Fruit fly (Drosophila melanogaster) whole organism, embryonic: Measurements from ENCODE around the gene CG12974.

ENCODE experiments used
- Ada2b ChIP-seq: fragments of 200-800 bp; sonication (Bioruptor generic); IDR thresholded peaks from 2 replicates; pipeline ENCODE4 v1.3.6; 2022; ENCODE audit warnings: missing biosample characterization, missing genetic modification characterization
- Adf1 ChIP-seq: fragments of 200-800 bp; sonication (Bioruptor generic); IDR thresholded peaks from 2 replicates; pipeline ENCODE4 v1.3.6; 2022; ENCODE audit warnings: missing biosample characterization, missing genetic modification characterization
- CG10431 ChIP-seq: fragments of 200-800 bp; sonication (Bioruptor generic); optimal IDR thresholded peaks from 3 replicates; lab custom pipeline; 2018; ENCODE audit warnings: missing biosample characterization, mild to moderate bottlenecking, missing genetic modification characterization
- CG10543 ChIP-seq: fragments of 200-800 bp; sonication (Bioruptor generic); optimal IDR thresholded peaks from 3 replicates; lab custom pipeline; 2017; ENCODE audit warnings: missing biosample characterization, mild to moderate bottlenecking, missing genetic modification characterization, moderate library complexity
- CG11085 ChIP-seq: fragments of 200-800 bp; sonication (Bioruptor generic); IDR thresholded peaks from 2 replicates; pipeline ENCODE4 v1.3.6; 2022; ENCODE audit warnings: missing biosample characterization, missing genetic modification characterization
- CG12219 ChIP-seq: fragments of 200-800 bp; sonication (Bioruptor generic); optimal IDR thresholded peaks from 3 replicates; lab custom pipeline; 2018; ENCODE audit warnings: missing biosample characterization, mild to moderate bottlenecking, missing genetic modification characterization
- CG12391 ChIP-seq: fragments of 200-800 bp; sonication (Bioruptor generic); optimal IDR thresholded peaks from 3 replicates; lab custom pipeline; 2018; ENCODE audit warnings: missing biosample characterization, mild to moderate bottlenecking, missing genetic modification characterization, moderate library complexity
- CG16815 ChIP-seq: fragments of 200-800 bp; sonication (Bioruptor generic); optimal IDR thresholded peaks from 3 replicates; lab custom pipeline; 2017; ENCODE audit warnings: missing biosample characterization, mild to moderate bottlenecking, missing genetic modification characterization
- CG17802 ChIP-seq: fragments of 200-800 bp; sonication (Bioruptor generic); optimal IDR thresholded peaks from 2 replicates; lab custom pipeline; 2018; ENCODE audit warnings: missing biosample characterization, mild to moderate bottlenecking, missing genetic modification characterization, moderate library complexity
- CG1792 ChIP-seq: fragments of 200-800 bp; sonication (Bioruptor generic); optimal IDR thresholded peaks from 2 replicates; lab custom pipeline; 2016; ENCODE audit warnings: missing biosample characterization, missing genetic modification characterization
- CG18011 ChIP-seq: fragments of 200-800 bp; sonication (Bioruptor generic); optimal IDR thresholded peaks from 2 replicates; lab custom pipeline; 2017; ENCODE audit warnings: missing biosample characterization, missing genetic modification characterization, mild to moderate bottlenecking, moderate library complexity, missing genotype
- CG2678 ChIP-seq: fragments of 200-800 bp; sonication (Bioruptor generic); optimal IDR thresholded peaks from 3 replicates; lab custom pipeline; 2019; ENCODE audit warnings: missing biosample characterization, mild to moderate bottlenecking, missing genetic modification characterization, moderate library complexity
- CG4404 ChIP-seq: fragments of 200-800 bp; sonication (Bioruptor generic); IDR thresholded peaks from 2 replicates; pipeline ENCODE4 v1.3.6; 2022; ENCODE audit warnings: missing biosample characterization, missing genetic modification characterization
- CG4707 ChIP-seq: fragments of 200-800 bp; sonication (Bioruptor generic); optimal IDR thresholded peaks from 2 replicates; lab custom pipeline; 2018; ENCODE audit warnings: missing biosample characterization, mild to moderate bottlenecking, missing genetic modification characterization, moderate library complexity
- CG4730 ChIP-seq: fragments of 200-800 bp; sonication (Bioruptor generic); IDR thresholded peaks from 2 replicates; pipeline ENCODE4 v1.3.6; 2022; ENCODE audit warnings: missing biosample characterization, missing genetic modification characterization
- CG6854 ChIP-seq: fragments of 200-800 bp; sonication (Bioruptor generic); optimal IDR thresholded peaks from 3 replicates; lab custom pipeline; 2017; ENCODE audit warnings: missing biosample characterization, mild to moderate bottlenecking, missing genetic modification characterization
- CG7357 ChIP-seq: fragments of 200-800 bp; sonication (Bioruptor generic); IDR thresholded peaks from 3 replicates; pipeline ENCODE4 v1.3.6; 2022; ENCODE audit warnings: missing biosample characterization, missing genetic modification characterization
- CG8089 ChIP-seq: fragments of 200-800 bp; sonication (Bioruptor generic); optimal IDR thresholded peaks from 3 replicates; lab custom pipeline; 2016; ENCODE audit warnings: missing biosample characterization, missing genetic modification characterization
- CG9215 ChIP-seq: fragments of 200-800 bp; sonication (Bioruptor generic); IDR thresholded peaks from 2 replicates; pipeline ENCODE4 v1.3.6; 2022; ENCODE audit warnings: missing biosample characterization, missing genetic modification characterization
- CG9609 ChIP-seq: fragments of 200-800 bp; sonication (Bioruptor generic); optimal IDR thresholded peaks from 3 replicates; lab custom pipeline; 2016; ENCODE audit warnings: missing biosample characterization, missing genetic modification characterization
- CG9797 ChIP-seq: fragments of 200-800 bp; sonication (Bioruptor generic); optimal IDR thresholded peaks from 3 replicates; lab custom pipeline; 2018; ENCODE audit warnings: missing biosample characterization, mild to moderate bottlenecking, missing genetic modification characterization
- CG9817 ChIP-seq: fragments of 200-800 bp; sonication (Bioruptor generic); optimal IDR thresholded peaks from 2 replicates; lab custom pipeline; 2018; ENCODE audit warnings: missing biosample characterization, mild to moderate bottlenecking, missing genetic modification characterization, moderate library complexity
- Dp ChIP-seq: fragments of 200-800 bp; sonication (Bioruptor generic); optimal IDR thresholded peaks from 2 replicates; lab custom pipeline; 2018; ENCODE audit warnings: missing biosample characterization, mild to moderate bottlenecking, missing genetic modification characterization, moderate library complexity
- Drgx ChIP-seq: fragments of 200-800 bp; sonication (Bioruptor generic); IDR thresholded peaks from 2 replicates; pipeline ENCODE4 v1.3.6; 2022; ENCODE audit warnings: missing biosample characterization, missing genetic modification characterization
- Gug ChIP-seq: fragments of 200-800 bp; sonication (Bioruptor generic); IDR thresholded peaks from 4 replicates; pipeline ENCODE4 v1.3.6; 2022; ENCODE audit warnings: missing biosample characterization, missing genetic modification characterization
- H15 ChIP-seq: fragments of 200-800 bp; sonication (Bioruptor generic); IDR thresholded peaks from 3 replicates; pipeline ENCODE4 v1.3.6; 2022; ENCODE audit warnings: missing biosample characterization, missing genetic modification characterization
- HLH3B ChIP-seq: fragments of 200-800 bp; sonication (Bioruptor generic); IDR thresholded peaks from 2 replicates; pipeline ENCODE4 v1.3.6; 2022; ENCODE audit warnings: missing biosample characterization, missing genetic modification characterization
- Hey ChIP-seq: fragments of 200-800 bp; sonication (Bioruptor generic); optimal IDR thresholded peaks from 3 replicates; lab custom pipeline; 2018; ENCODE audit warnings: missing biosample characterization, mild to moderate bottlenecking, missing genetic modification characterization
- NC2β ChIP-seq: fragments of 200-800 bp; sonication (Bioruptor generic); optimal IDR thresholded peaks from 2 replicates; lab custom pipeline; 2016; ENCODE audit warnings: missing biosample characterization, missing genetic modification characterization
- Pdp1 ChIP-seq, 2 experiments: fragments of 200-800 bp; sonication (Bioruptor generic); optimal IDR thresholded peaks; 3 replicates each; lab custom pipeline; 2016; ENCODE audit warnings: missing biosample characterization in 2 of 2, missing genetic modification characterization in 2 of 2, mild to moderate bottlenecking in 1 of 2, moderate library complexity in 1 of 2
- Xbp1 ChIP-seq: fragments of 200-800 bp; sonication (Bioruptor generic); optimal IDR thresholded peaks from 3 replicates; lab custom pipeline; 2016; ENCODE audit warnings: missing biosample characterization, mild to moderate bottlenecking, missing genetic modification characterization
- bbx ChIP-seq: fragments of 200-800 bp; sonication (Bioruptor generic); IDR thresholded peaks from 2 replicates; pipeline ENCODE4 v1.3.6; 2022; ENCODE audit warnings: missing biosample characterization, missing genetic modification characterization; ENCODE audit not compliant: partially characterized antibody
- crc ChIP-seq: fragments of 200-800 bp; sonication (Bioruptor generic); optimal IDR thresholded peaks from 2 replicates; lab custom pipeline; 2016; ENCODE audit warnings: missing biosample characterization, missing genetic modification characterization
- dati ChIP-seq: fragments of 200-800 bp; sonication (Bioruptor generic); IDR thresholded peaks from 2 replicates; pipeline ENCODE4 v1.3.6; 2022; ENCODE audit warnings: missing biosample characterization, missing genetic modification characterization
- disco-r ChIP-seq: fragments of 200-800 bp; sonication (Bioruptor generic); optimal IDR thresholded peaks from 2 replicates; lab custom pipeline; 2016; ENCODE audit warnings: missing biosample characterization, missing genetic modification characterization
- en ChIP-seq: fragments of 200-800 bp; sonication (Bioruptor generic); optimal IDR thresholded peaks from 2 replicates; lab custom pipeline; 2016; ENCODE audit warnings: missing biosample characterization, missing genetic modification characterization
- esg ChIP-seq: fragments of 200-800 bp; sonication (Bioruptor generic); conservative IDR thresholded peaks from 2 replicates; pipeline ENCODE4 v1.3.6; 2022; ENCODE audit warnings: missing biosample characterization, missing genetic modification characterization
- fru ChIP-seq: fragments of >200 bp; optimal IDR thresholded peaks from 2 replicates; lab custom pipeline; 2017
- ham ChIP-seq: fragments of 200-800 bp; sonication (Bioruptor generic); IDR thresholded peaks from 2 replicates; pipeline ENCODE4 v1.3.6; 2022; ENCODE audit warnings: missing biosample characterization, missing genetic modification characterization
- inv ChIP-seq: fragments of 200-800 bp; sonication (Bioruptor generic); IDR thresholded peaks from 2 replicates; pipeline ENCODE4 v1.3.6; 2022; ENCODE audit warnings: missing biosample characterization, missing genetic modification characterization; ENCODE audit not compliant: partially characterized antibody
- knrl ChIP-seq: fragments of 200-800 bp; sonication (Bioruptor generic); IDR thresholded peaks from 3 replicates; pipeline ENCODE4 v1.3.6; 2022; ENCODE audit warnings: missing biosample characterization, missing genetic modification characterization; ENCODE audit not compliant: partially characterized antibody
- nmo ChIP-seq: fragments of 200-800 bp; sonication (Bioruptor generic); optimal IDR thresholded peaks from 2 replicates; lab custom pipeline; 2018; ENCODE audit warnings: missing biosample characterization, mild to moderate bottlenecking, missing genetic modification characterization, moderate library complexity
- sens-2 ChIP-seq: fragments of 200-800 bp; sonication (Bioruptor generic); IDR thresholded peaks from 2 replicates; pipeline ENCODE4 v1.3.6; 2022; ENCODE audit warnings: missing biosample characterization, missing genetic modification characterization
- shn ChIP-seq: fragments of 200-800 bp; sonication (Bioruptor generic); optimal IDR thresholded peaks from 3 replicates; lab custom pipeline; 2016; ENCODE audit warnings: missing biosample characterization, missing genetic modification characterization
- toy ChIP-seq: fragments of 200-800 bp; sonication (Bioruptor generic); IDR thresholded peaks from 2 replicates; pipeline ENCODE4 v1.3.6; 2022; ENCODE audit warnings: missing biosample characterization, missing genetic modification characterization
- zen ChIP-seq: fragments of 200-800 bp; sonication (Bioruptor generic); optimal IDR thresholded peaks from 3 replicates; lab custom pipeline; 2018; ENCODE audit warnings: missing biosample characterization, mild to moderate bottlenecking, missing genetic modification characterization, moderate library complexity
- zf30C ChIP-seq: fragments of 200-800 bp; sonication (Bioruptor generic); optimal IDR thresholded peaks from 3 replicates; lab custom pipeline; 2018; ENCODE audit warnings: missing biosample characterization, mild to moderate bottlenecking, missing genetic modification characterization

CG12974 gene

DNA sequence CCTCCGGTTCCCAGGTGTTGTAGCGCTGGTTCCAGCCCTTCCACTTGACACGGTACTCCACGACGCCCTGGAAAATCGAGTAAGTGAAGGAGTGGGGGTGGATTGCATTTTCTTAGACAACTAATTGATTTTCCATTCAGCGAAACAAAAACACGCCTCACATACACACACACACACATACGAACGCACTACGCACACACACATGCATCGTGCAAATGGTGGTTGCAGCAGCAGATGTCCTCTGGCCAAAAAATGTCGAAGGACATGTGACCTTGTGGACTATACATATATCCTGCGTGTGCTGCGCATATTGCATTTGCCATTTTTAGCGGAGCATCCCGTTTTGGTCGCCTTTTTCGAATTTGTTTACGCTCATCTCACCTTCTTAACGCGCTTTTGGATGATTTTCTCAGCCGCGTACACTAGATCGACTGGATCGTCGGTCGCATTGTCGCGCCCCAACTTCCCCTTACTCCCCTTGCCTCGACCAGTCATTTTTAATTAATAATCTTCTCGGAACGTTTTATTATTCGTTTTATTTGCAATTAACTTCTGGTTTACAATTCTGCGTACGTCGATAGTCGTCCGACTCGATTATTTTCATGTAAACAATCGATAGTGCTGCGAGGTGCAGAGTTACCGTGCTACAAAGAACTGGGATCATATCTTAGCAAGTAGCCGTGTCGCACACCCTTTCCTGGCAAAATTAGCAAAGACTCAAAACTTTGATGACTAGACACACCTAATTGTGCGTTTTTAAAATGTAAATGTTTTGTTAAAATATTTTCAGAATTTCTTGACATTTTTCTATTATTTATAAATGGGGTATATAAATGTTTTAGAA is 31.9 kb upstream of the CG12974 start, which contains the start of gene Pc (continued):
- TF ChIP-seq inv (GFP tag; lab: Robert Waterston, UW) (peak; percentile 83), Pdp1 (GFP tag; optimal IDR thresholded peaks at IDR 0.05; lab: Kevin White, UChicago) (no peak), H15 (GFP tag; lab: Robert Waterston, UW) (no peak), NC2β (peak; percentile 38)
- TF ChIP-seq, all 482 proteins: peak for 151

DNA sequence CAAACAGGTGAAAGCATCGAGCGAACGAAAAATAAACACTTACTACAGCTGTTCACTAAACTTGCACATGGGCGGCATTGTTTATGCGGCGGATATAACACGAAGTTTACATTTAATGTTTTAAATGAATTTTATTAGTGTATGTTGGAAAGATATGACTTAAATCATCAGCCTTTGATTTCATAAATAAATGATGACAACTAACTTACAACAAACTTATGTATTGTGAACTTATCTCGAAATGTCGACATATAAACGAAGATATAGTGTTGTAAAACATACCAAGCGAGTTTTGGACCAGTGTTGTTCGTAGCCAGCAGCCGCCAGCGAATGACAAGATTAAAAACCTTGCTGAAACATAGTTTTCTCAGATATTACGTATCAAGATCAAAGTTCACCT is 18.6 kb upstream of the CG12974 start, which contains the start of the genes CG11309 and CG7632:
Gene CG11309 (minus strand): TSS at position 259 of the 400 bp plus-strand sequence.
Gene CG7632 (plus strand): TSS at position 298 of the 400 bp plus-strand sequence.
- TF ChIP-seq toy (GFP tag; lab: Robert Waterston, UW) (peak; percentile 97), fru (lab: Kevin White, UChicago) (no peak), dati (GFP tag; lab: Robert Waterston, UW) (peak; percentile 95), CG18011 (GFP tag; lab: Kevin White, UChicago) (peak; percentile 93), CG7357 (GFP tag; lab: Robert Waterston, UW) (peak; percentile 85), esg (GFP tag; lab: Robert Waterston, UW) (peak; percentile 96), Adf1 (peak; percentile 83), CG11085 (GFP tag; lab: Robert Waterston, UW) (peak; percentile 89), Drgx (GFP tag; lab: Robert Waterston, UW) (peak; percentile 99), Gug (GFP tag; lab: Robert Waterston, UW) (peak; percentile 72; the same call in 3 of the 4 replicates), H15 (GFP tag; lab: Robert Waterston, UW) (peak; percentile 96), CG12391 (tag; lab: Kevin White, UChicago) (peak; percentile 100), CG16815 (GFP tag; lab: Kevin White, UChicago) (peak; percentile 92), HLH3B (GFP tag; lab: Robert Waterston, UW) (peak; percentile 98), zen (tag; lab: Kevin White, UChicago) (peak; percentile 100), knrl (GFP tag; lab: Robert Waterston, UW) (0 out of 3 replicates have a peak, but pooled peaks have one; percentile 22), shn (GFP tag; lab: Kevin White, UChicago) (peak; percentile 95), CG9817 (tag; lab: Kevin White, UChicago) (peak; percentile 99), zf30C (GFP tag; lab: Kevin White, UChicago) (peak; percentile 79), CG4730 (GFP tag; lab: Robert Waterston, UW) (peak; percentile 83), CG9609 (GFP tag; lab: Kevin White, UChicago) (peak; percentile 98), en (GFP tag; lab: Kevin White, UChicago) (peak; percentile 99), crc (peak; percentile 98), CG10543 (GFP tag; lab: Kevin White, UChicago) (peak; percentile 100), CG9215 (GFP tag; lab: Robert Waterston, UW) (peak; percentile 87), CG4707 (peak; percentile 98), CG9797 (peak; percentile 74), Xbp1 (GFP tag; lab: Kevin White, UChicago) (peak; percentile 99), bbx (GFP tag; lab: Robert Waterston, UW) (peak; percentile 25; the same call in 1 of the 2 replicates), disco-r (GFP tag; lab: Kevin White, UChicago) (peak; percentile 97), CG17802 (tag; lab: Kevin White, UChicago) (peak; percentile 93), Ada2b (GFP tag; lab: Robert Waterston, UW) (peak; percentile 97), CG8089 (GFP tag; lab: Kevin White, UChicago) (peak; percentile 98), sens-2 (GFP tag; lab: Robert Waterston, UW) (peak; percentile 99), CG4404 (GFP tag; lab: Robert Waterston, UW) (peak; percentile 83), ham (GFP tag; lab: Robert Waterston, UW) (peak; percentile 86), nmo (peak; percentile 100), CG6854 (peak; percentile 100), Dp (GFP tag; lab: Kevin White, UChicago) (peak; percentile 59), Hey (tag; lab: Kevin White, UChicago) (peak; percentile 98), CG1792 (GFP tag; lab: Kevin White, UChicago) (peak; percentile 97), CG2678 (tag; lab: Kevin White, UChicago) (peak; percentile 100), CG12219 (GFP tag; lab: Kevin White, UChicago) (peak; percentile 100), CG10431 (GFP tag; lab: Kevin White, UChicago) (peak; percentile 98)
